Fruit fly (Drosophila melanogaster) Kc167 (cell line): ENCODE data around the gene CG42581.
"Not testable (repeated sequence)": the region's sequence is repeated elsewhere in the genome, so short reads cannot be mapped to it uniquely, and the experiment has no call there.

ENCODE experiments used
- Myc ChIP-seq: fragments of >200 bp; optimal IDR thresholded peaks from 2 replicates; lab custom pipeline; 2017; ENCODE audit warnings: missing external identifiers
- Sin3A ChIP-seq: fragments of >200 bp; optimal IDR thresholded peaks from 2 replicates; lab custom pipeline; 2018; ENCODE audit warnings: missing external identifiers
- h ChIP-seq: fragments of >200 bp; optimal IDR thresholded peaks from 3 replicates; lab custom pipeline; 2018; ENCODE audit warnings: missing external identifiers
- insv ChIP-seq: fragments of >200 bp; optimal IDR thresholded peaks from 3 replicates; lab custom pipeline; 2018; ENCODE audit warnings: missing external identifiers
- psq ChIP-seq: fragments of >200 bp; optimal IDR thresholded peaks from 2 replicates; lab custom pipeline; 2017; ENCODE audit warnings: missing external identifiers
- ttk ChIP-seq: sonication (Bioruptor generic); optimal IDR thresholded peaks from 2 replicates; lab custom pipeline; 2017; ENCODE audit warnings: missing external identifiers

Gene CG42581

DNA sequence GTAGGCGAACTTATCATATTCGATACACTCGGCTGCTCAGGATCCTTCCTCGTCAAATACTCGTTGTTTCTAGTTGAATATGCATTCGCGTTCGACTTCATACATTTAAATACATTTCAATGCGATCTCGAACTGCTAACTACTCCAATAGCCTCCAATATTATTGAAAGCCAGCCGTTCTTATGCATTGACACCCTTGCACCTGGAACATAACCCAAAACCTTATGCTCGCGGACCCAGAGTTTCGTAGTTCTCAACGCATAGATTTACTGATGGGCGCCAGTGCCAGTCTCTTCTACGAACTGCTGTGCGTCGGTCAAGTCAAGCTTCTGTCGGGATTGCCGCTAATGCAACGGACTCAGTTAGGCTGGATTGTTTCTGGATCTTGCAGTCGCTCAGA is at the start of gene CG42581:
Gene CG42581, minus strand, starts transcription at position 101 of the 400 bp plus-strand sequence.
- not testable (repeated sequence) for TF ChIP-seq ttk, Sin3A, Myc (lab: Kevin White, UChicago)

DNA sequence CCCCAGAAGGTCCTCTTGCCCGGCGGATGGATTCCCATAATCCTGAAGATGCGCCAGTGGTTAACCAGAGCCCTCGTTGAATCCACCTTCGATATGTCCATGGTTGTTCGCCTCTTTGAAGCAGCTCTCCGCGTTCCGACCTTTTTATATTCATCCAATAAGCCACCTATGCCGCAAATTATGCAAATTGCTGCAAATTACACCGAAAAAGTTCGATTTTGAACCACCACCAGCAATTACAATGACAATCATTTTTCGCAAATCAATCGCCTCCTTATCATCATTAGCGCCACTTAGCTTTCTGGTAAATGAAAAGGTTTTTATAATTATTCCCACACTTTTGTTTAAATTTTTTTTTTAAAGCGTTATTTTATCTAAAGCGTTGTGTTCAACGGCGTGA is 46.8 kb upstream of the CG42581 start, which contains the start of gene Or19a:
Gene Or19a, minus strand, starts transcription at position 101 of the 400 bp plus-strand sequence.
- not testable (repeated sequence) for TF ChIP-seq Myc, ttk, insv (lab: Kevin White, UChicago)

DNA sequence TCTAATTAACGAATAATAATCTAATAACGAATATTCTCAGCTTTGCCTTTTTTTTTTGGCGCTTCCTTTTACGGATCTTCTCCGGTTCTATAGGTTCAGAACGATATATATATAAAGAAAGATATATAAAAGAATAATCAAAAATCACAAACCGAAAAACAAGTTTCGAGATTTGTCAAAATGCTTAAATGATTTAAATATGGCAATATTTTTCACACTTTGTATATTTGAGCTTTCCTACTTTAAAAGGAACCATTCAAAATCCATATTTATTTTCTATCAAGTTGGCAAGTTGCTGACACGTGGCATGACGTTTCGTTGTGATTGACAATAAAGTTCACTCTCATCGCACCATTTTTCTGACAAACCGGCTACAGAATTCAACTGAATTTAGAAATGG is 44.4 kb upstream of the CG42581 start, which contains the start of gene CG34332:
Gene CG34332, plus strand, starts transcription at position 301 of the 400 bp plus-strand sequence.
- TF ChIP-seq insv (lab: Kevin White, UChicago) (no peak), h (lab: Kevin White, UChicago) (no peak), Sin3A (lab: Kevin White, UChicago) (no peak), ttk (lab: Kevin White, UChicago) (no peak)

DNA sequence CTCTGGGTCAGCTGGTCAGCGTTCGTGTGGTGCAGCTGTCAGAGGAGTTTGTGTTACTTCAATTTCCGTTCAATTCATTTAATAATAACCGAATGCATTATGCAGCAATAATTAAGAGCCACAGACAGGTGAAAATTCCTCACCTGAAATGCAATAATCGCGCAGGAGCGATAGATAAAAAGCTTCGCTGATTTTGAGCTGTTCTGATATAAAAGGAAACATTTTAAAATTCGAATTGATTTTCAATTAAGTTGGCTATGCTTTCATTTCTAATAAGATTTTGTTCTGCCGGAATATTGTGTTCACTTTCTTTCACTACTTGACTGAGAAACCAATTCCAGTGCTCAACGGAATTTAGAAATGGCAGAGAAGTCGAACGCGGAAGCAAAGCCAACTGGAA is 43.2 kb upstream of the CG42581 start, which contains the start of gene CG42583:
Gene CG42583, plus strand, starts transcription at position 301 of the 400 bp plus-strand sequence.
- TF ChIP-seq h (lab: Kevin White, UChicago), result no peak
- no peak for TF ChIP-seq ttk (lab: Kevin White, UChicago)
- no peak for TF ChIP-seq psq (lab: Kevin White, UChicago)
- no peak for TF ChIP-seq insv (lab: Kevin White, UChicago)
- TF ChIP-seq Sin3A (lab: Kevin White, UChicago), result no peak
- no peak for TF ChIP-seq Myc (lab: Kevin White, UChicago)

DNA sequence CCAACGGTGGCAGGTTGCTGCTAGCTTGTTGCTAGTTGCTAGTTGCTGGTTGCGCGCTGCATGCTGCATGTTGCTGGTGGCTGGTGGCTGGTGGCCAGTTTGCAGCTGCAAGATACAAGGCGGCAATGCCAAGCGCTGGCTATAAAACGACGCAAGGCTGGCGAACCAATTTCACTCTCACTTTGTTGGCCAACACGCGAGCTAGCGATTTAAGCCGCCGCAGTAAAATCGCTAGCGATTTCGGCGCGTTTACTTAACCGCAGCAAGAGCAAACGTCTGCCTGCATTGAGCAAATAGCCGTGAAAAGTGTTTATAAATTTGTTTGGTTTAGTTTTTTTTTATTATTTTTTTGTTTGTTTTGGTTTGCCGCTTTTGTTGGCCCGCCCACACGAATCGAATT is 37.2 kb upstream of the CG42581 start, which contains the start of gene CG15322:
Gene CG15322, plus strand, starts transcription at position 148 of the 400 bp plus-strand sequence.
- TF ChIP-seq Sin3A (lab: Kevin White, UChicago), result no peak
- TF ChIP-seq ttk (lab: Kevin White, UChicago), result no peak

DNA sequence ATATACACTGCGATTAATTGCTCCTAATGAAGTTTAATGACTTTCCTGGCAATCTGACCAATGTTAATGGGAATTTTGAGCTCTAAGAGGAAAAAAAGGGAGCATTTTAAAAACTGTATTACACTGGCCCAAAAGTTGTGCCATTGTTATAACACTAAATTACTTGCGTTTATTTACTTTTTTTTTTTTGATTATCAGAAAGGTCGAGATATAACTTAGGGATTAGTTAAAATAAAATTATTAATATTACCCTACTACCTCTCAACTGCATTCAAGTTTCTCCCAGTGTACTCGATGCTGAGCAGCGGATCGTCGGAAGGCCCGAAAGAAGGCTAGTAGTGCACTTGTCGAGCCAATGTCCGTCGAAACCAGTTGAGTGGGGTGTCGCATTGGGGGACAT is 34.2 kb upstream of the CG42581 start:
- TF ChIP-seq Myc (lab: Kevin White, UChicago) (no peak), Sin3A (lab: Kevin White, UChicago) (no peak), h (lab: Kevin White, UChicago) (no peak), psq (lab: Kevin White, UChicago) (no peak), ttk (lab: Kevin White, UChicago) (no peak), insv (lab: Kevin White, UChicago) (no peak)

DNA sequence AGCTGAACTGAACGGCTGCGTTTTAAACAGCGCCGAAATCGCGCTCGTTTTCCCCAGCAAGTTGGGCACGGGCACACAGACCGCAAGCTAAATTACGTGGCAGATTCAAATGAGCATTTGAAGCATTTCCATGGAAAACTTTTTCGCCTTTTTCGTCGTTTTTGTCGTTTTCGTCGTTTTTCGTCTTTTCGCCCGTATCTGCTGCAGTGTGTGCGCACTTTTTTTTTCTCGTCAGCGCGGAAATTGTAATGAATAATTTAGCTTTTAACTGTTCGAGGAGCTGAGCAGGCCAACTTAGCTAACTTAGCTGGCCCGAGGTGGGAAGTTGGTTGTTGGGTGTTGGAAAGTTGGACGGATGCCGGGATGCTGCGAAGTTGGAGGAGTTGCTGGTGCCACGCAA is 33.3 kb upstream of the CG42581 start:
- TF ChIP-seq insv (lab: Kevin White, UChicago), result no peak
- TF ChIP-seq Sin3A (lab: Kevin White, UChicago), result no peak
- no peak for TF ChIP-seq Myc (lab: Kevin White, UChicago)
- TF ChIP-seq h (lab: Kevin White, UChicago), result no peak
- TF ChIP-seq psq (lab: Kevin White, UChicago), result no peak
- TF ChIP-seq ttk (lab: Kevin White, UChicago), result no peak

DNA sequence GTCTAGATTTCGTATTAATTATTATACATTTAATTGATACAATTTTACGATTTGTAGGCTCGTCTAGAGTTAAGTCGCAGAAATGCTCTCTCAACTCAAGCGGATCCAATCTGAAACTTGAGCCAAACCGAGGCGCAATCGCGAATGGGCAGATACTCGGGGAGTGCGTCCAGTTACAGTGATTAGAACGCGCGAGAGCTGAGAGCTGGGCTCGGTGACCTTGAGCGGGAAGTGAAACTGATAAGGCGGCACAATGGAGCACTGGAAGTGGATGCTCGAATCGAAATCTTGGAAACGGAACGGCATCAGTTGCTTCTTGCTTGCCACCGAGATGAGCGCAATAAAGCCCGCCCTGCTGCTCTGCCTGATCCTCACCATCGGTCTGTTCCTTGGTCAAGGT is 25.9 kb upstream of the CG42581 start, which contains the start of gene CG34331:
Gene CG34331, plus strand, starts transcription at position 301 of the 400 bp plus-strand sequence.
- TF ChIP-seq Myc (lab: Kevin White, UChicago) (no peak), Sin3A (lab: Kevin White, UChicago) (no peak), insv (lab: Kevin White, UChicago) (no peak), h (lab: Kevin White, UChicago) (no peak), psq (lab: Kevin White, UChicago) (no peak), ttk (lab: Kevin White, UChicago) (no peak)

DNA sequence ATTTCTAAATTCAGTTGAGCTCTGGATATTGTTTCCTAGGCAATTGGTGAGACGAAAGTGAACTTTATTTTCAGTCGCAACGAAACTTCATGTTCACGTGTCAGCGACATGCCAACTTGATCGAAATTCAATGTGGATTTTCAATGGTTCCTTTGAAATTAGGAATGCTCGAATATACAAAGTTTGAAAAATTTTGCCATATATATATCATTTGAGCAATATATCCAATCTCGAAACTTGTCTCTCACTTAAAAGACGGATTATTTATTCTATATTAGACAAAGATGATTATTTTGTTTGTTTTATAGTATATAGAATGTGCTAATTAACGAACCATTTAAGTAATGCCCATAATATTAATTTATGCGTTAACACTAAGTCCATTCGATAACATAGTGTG is 14.2 kb upstream of the CG42581 start, which contains the start of gene karr:
Gene karr, minus strand, starts transcription at position 101 of the 400 bp plus-strand sequence.
- no peak for TF ChIP-seq psq (lab: Kevin White, UChicago)
- TF ChIP-seq Sin3A (lab: Kevin White, UChicago), result no peak
- TF ChIP-seq insv (lab: Kevin White, UChicago), result no peak
- TF ChIP-seq ttk (lab: Kevin White, UChicago), result no peak
- no peak for TF ChIP-seq h (lab: Kevin White, UChicago)
- TF ChIP-seq Myc (lab: Kevin White, UChicago), result no peak

DNA sequence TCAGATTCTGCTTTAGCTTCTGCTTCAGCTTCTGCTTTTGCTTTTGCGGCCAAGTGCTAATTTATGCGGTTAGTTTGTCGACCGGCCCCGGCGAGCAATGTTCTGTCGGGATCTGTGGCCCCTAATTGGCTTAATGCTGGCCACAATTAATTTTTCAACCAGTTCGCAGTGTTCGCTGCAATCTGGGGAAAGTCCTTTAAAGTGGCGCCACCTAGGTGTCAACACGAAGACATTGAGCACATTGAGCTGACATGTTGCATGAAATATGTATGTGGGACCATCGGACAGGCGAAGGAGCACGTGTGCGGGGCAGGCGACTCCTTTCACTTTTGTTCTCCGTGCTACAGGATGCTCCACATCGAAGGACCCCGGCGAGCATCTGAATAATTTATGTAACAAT is 8.7 kb upstream of the CG42581 start:
- TF ChIP-seq psq (lab: Kevin White, UChicago) (no peak), Sin3A (lab: Kevin White, UChicago) (no peak), h (lab: Kevin White, UChicago) (no peak), ttk (lab: Kevin White, UChicago) (no peak), insv (lab: Kevin White, UChicago) (no peak), Myc (lab: Kevin White, UChicago) (no peak)

DNA sequence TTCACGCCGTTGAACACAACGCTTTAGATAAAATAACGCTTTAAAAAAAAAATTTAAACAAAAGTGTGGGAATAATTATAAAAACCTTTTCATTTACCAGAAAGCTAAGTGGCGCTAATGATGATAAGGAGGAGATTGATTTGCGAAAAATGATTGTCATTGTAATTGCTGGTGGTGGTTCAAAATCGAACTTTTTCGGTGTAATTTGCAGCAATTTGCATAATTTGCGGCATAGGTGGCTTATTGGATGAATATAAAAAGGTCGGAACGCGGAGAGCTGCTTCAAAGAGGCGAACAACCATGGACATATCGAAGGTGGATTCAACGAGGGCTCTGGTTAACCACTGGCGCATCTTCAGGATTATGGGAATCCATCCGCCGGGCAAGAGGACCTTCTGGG is 2.2 kb downstream of the CG42581 start, which contains the start of gene Or19b:
Gene Or19b, plus strand, starts transcription at position 301 of the 400 bp plus-strand sequence.
- TF ChIP-seq insv, Sin3A, psq (lab: Kevin White, UChicago): not testable (repeated sequence)

DNA sequence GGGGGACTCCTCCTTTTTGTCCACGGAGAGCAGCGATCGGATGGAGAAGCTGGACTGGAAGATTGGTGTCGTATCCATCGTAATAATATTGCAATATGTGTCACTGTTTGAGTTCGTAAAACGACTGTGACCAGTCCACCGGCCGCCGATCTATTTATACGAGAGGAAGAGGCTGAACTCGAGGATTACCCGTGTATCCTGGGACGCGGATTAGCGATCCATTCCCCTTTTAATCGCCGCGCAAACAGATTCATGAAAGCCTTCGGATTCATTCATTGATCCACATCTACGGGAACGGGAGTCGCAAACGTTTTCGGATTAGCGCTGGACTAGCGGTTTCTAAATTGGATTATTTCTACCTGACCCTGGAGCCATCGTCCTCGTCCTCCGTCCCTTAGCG is 4.0 kb downstream of the CG42581 start, which contains the start of gene fd19B:
Gene fd19B, minus strand, starts transcription at position 101 of the 400 bp plus-strand sequence.
- TF ChIP-seq ttk (lab: Kevin White, UChicago) (no peak), psq (lab: Kevin White, UChicago) (no peak), Sin3A (lab: Kevin White, UChicago) (no peak), h (lab: Kevin White, UChicago) (no peak), insv (lab: Kevin White, UChicago) (no peak), Myc (lab: Kevin White, UChicago) (no peak)
